Fruit fly (Drosophila melanogaster) whole organism, embryonic: Measurements from ENCODE around the gene Patr-1.

Experiments
- Ada2b ChIP-seq: fragments of 200-800 bp; sonication (Bioruptor generic); IDR thresholded peaks from 2 replicates; pipeline ENCODE4 v1.3.6; 2022; ENCODE audit warnings: missing biosample characterization, missing genetic modification characterization
- Bteb2 ChIP-seq: fragments of 200-800 bp; sonication (Bioruptor generic); optimal IDR thresholded peaks from 2 replicates; lab custom pipeline; 2016; ENCODE audit warnings: missing biosample characterization, missing genetic modification characterization
- CG10462 ChIP-seq: fragments of 200-800 bp; sonication (Bioruptor generic); optimal IDR thresholded peaks from 2 replicates; lab custom pipeline; 2016; ENCODE audit warnings: missing biosample characterization, missing genetic modification characterization
- CG11093 ChIP-seq: fragments of 200-800 bp; sonication (Bioruptor generic); IDR thresholded peaks from 3 replicates; pipeline ENCODE4 v1.3.6; 2022; ENCODE audit warnings: missing biosample characterization, missing genetic modification characterization
- CG12155 ChIP-seq: fragments of 200-800 bp; sonication (Bioruptor generic); optimal IDR thresholded peaks from 3 replicates; lab custom pipeline; 2016; ENCODE audit warnings: missing biosample characterization, missing genetic modification characterization
- CG13624 ChIP-seq: fragments of 200-800 bp; sonication (Bioruptor generic); optimal IDR thresholded peaks from 2 replicates; lab custom pipeline; 2016; ENCODE audit warnings: missing biosample characterization, missing genetic modification characterization
- CG14050 ChIP-seq: fragments of 200-800 bp; sonication (Bioruptor generic); IDR thresholded peaks from 3 replicates; pipeline ENCODE4 v1.3.6; 2022; ENCODE audit warnings: missing biosample characterization, missing genetic modification characterization
- CG17328 ChIP-seq: fragments of 200-800 bp; sonication (Bioruptor generic); IDR thresholded peaks from 2 replicates; pipeline ENCODE4 v1.3.6; 2022; ENCODE audit warnings: missing biosample characterization, missing genetic modification characterization
- CG1832 ChIP-seq: fragments of 200-800 bp; sonication (Bioruptor generic); optimal IDR thresholded peaks from 2 replicates; lab custom pipeline; 2017; ENCODE audit warnings: missing biosample characterization, mild to moderate bottlenecking, missing genetic modification characterization, inconsistent platforms
- CG2202 ChIP-seq: fragments of 200-800 bp; sonication (Bioruptor generic); optimal IDR thresholded peaks from 2 replicates; lab custom pipeline; 2018; ENCODE audit warnings: missing biosample characterization, mild to moderate bottlenecking, missing genetic modification characterization
- CG30020 ChIP-seq: fragments of 200-800 bp; optimal IDR thresholded peaks from 2 replicates; lab custom pipeline; 2019; ENCODE audit warnings: missing biosample characterization, mild to moderate bottlenecking, missing genetic modification characterization, moderate library complexity
- CG3163 ChIP-seq: fragments of 200-800 bp; sonication (Bioruptor generic); optimal IDR thresholded peaks from 3 replicates; lab custom pipeline; 2016; ENCODE audit warnings: missing biosample characterization, missing genetic modification characterization
- CG33213 ChIP-seq: fragments of 200-800 bp; sonication (Bioruptor generic); optimal IDR thresholded peaks from 3 replicates; lab custom pipeline; 2016; ENCODE audit warnings: missing biosample characterization, missing genetic modification characterization
- CG33557 ChIP-seq: fragments of 200-800 bp; sonication (Bioruptor generic); optimal IDR thresholded peaks from 2 replicates; lab custom pipeline; 2019; ENCODE audit warnings: missing biosample characterization, mild to moderate bottlenecking, missing genetic modification characterization, moderate library complexity
- CG4328 ChIP-seq: fragments of 200-800 bp; sonication (Bioruptor generic); optimal IDR thresholded peaks from 3 replicates; lab custom pipeline; 2017; ENCODE audit warnings: missing biosample characterization, missing genetic modification reagents, missing genetic modification characterization
- CG4360 ChIP-seq: fragments of 200-800 bp; sonication (Bioruptor generic); IDR thresholded peaks from 2 replicates; pipeline ENCODE4 v1.3.6; 2022; ENCODE audit warnings: missing biosample characterization, missing genetic modification characterization
- CG6854 ChIP-seq: fragments of 200-800 bp; sonication (Bioruptor generic); optimal IDR thresholded peaks from 3 replicates; lab custom pipeline; 2017; ENCODE audit warnings: missing biosample characterization, mild to moderate bottlenecking, missing genetic modification characterization
- CG7372 ChIP-seq: fragments of 200-800 bp; sonication (Bioruptor generic); IDR thresholded peaks from 2 replicates; pipeline ENCODE4 v1.3.6; 2022; ENCODE audit warnings: missing biosample characterization, missing genetic modification characterization
- CG7963 ChIP-seq: fragments of 200-800 bp; sonication (Bioruptor generic); IDR thresholded peaks from 3 replicates; pipeline ENCODE4 v1.3.6; 2022; ENCODE audit warnings: missing biosample characterization, missing genetic modification characterization; ENCODE audit not compliant: partially characterized antibody
- CG8281 ChIP-seq: fragments of 200-800 bp; sonication (Bioruptor generic); optimal IDR thresholded peaks from 2 replicates; lab custom pipeline; 2018; ENCODE audit warnings: missing biosample characterization, mild to moderate bottlenecking, missing genetic modification characterization, moderate library complexity
- CG8388 ChIP-seq: fragments of 200-800 bp; sonication (Bioruptor generic); optimal IDR thresholded peaks from 2 replicates; lab custom pipeline; 2019; ENCODE audit warnings: missing biosample characterization, mild to moderate bottlenecking, missing genetic modification characterization, moderate library complexity
- Camta ChIP-seq: fragments of 200-800 bp; sonication (Bioruptor generic); optimal IDR thresholded peaks from 2 replicates; lab custom pipeline; 2016; ENCODE audit warnings: missing biosample characterization, missing genetic modification characterization
- Ets97D ChIP-seq: fragments of 200-800 bp; sonication (Bioruptor generic); optimal IDR thresholded peaks from 3 replicates; lab custom pipeline; 2016; ENCODE audit warnings: missing biosample characterization, missing genetic modification characterization
- HHEX ChIP-seq: fragments of 200-800 bp; sonication (Bioruptor generic); optimal IDR thresholded peaks from 3 replicates; lab custom pipeline; 2017; ENCODE audit warnings: missing biosample characterization, mild to moderate bottlenecking, missing genetic modification characterization, missing genetic modification reagents
- HmgZ ChIP-seq: fragments of 200-800 bp; sonication (Bioruptor generic); optimal IDR thresholded peaks from 2 replicates; lab custom pipeline; 2018; ENCODE audit warnings: missing biosample characterization, mild to moderate bottlenecking, missing genetic modification characterization
- MBD-R2 ChIP-seq: fragments of 200-800 bp; sonication (Bioruptor generic); IDR thresholded peaks from 2 replicates; pipeline ENCODE4 v1.3.6; 2022; ENCODE audit warnings: missing biosample characterization, missing genetic modification characterization
- Med ChIP-seq: fragments of 200-800 bp; sonication (Bioruptor generic); peaks from one replicate; lab custom pipeline; 2016; ENCODE audit warnings: missing biosample characterization, missing genetic modification characterization, mild to moderate bottlenecking, inconsistent platforms, moderate library complexity
- Nf-YB ChIP-seq: fragments of 200-800 bp; sonication (Bioruptor generic); optimal IDR thresholded peaks from 3 replicates; lab custom pipeline; 2019; ENCODE audit warnings: missing biosample characterization, mild to moderate bottlenecking, missing genetic modification characterization, moderate library complexity
- Scr ChIP-seq: fragments of 200-800 bp; sonication (Bioruptor generic); IDR thresholded peaks from 2 replicates; pipeline ENCODE4 v1.3.6; 2022; ENCODE audit warnings: missing biosample characterization, missing genetic modification characterization; ENCODE audit not compliant: partially characterized antibody
- Side ChIP-seq: fragments of 200-800 bp; sonication (Bioruptor generic); optimal IDR thresholded peaks from 2 replicates; lab custom pipeline; 2016; ENCODE audit warnings: missing biosample characterization, missing genetic modification characterization
- YL-1 ChIP-seq: fragments of 200-800 bp; sonication (Bioruptor generic); optimal IDR thresholded peaks from 3 replicates; lab custom pipeline; 2017; ENCODE audit warnings: missing biosample characterization, mild to moderate bottlenecking, missing genetic modification characterization
- az2 ChIP-seq: fragments of 200-800 bp; sonication (Bioruptor generic); optimal IDR thresholded peaks from 3 replicates; lab custom pipeline; 2016; ENCODE audit warnings: missing biosample characterization, missing genetic modification characterization
- chif ChIP-seq, 2 experiments: fragments of 200-800 bp; sonication (Bioruptor generic); optimal IDR thresholded peaks; 3 replicates each; lab custom pipeline; 2016; ENCODE audit warnings: missing biosample characterization in 2 of 2, missing genetic modification characterization in 2 of 2
- da ChIP-seq: fragments of 200-800 bp; sonication (Bioruptor generic); optimal IDR thresholded peaks from 2 replicates; lab custom pipeline; 2016; ENCODE audit warnings: missing biosample characterization, missing genetic modification characterization
- dmrt99B ChIP-seq: fragments of 200-800 bp; sonication (Bioruptor generic); optimal IDR thresholded peaks from 2 replicates; lab custom pipeline; 2018; ENCODE audit warnings: missing biosample characterization, mild to moderate bottlenecking, missing genetic modification characterization, moderate library complexity
- fd102C ChIP-seq: fragments of 200-800 bp; sonication (Bioruptor generic); optimal IDR thresholded peaks from 2 replicates; lab custom pipeline; 2018; ENCODE audit warnings: missing biosample characterization, mild to moderate bottlenecking, missing genetic modification characterization, moderate library complexity
- gsb-n ChIP-seq: fragments of 200-800 bp; sonication (Bioruptor generic); optimal IDR thresholded peaks from 3 replicates; lab custom pipeline; 2018; ENCODE audit warnings: missing biosample characterization, mild to moderate bottlenecking, missing genetic modification characterization
- ken ChIP-seq: fragments of 200-800 bp; sonication (Bioruptor generic); IDR thresholded peaks from 3 replicates; pipeline ENCODE4 v1.3.6; 2022; ENCODE audit warnings: missing biosample characterization, missing genetic modification characterization
- mam ChIP-seq: fragments of 200-800 bp; sonication (Bioruptor generic); optimal IDR thresholded peaks from 3 replicates; lab custom pipeline; 2016; ENCODE audit warnings: missing biosample characterization, missing genetic modification characterization
- pan ChIP-seq, 4 experiments: fragments of >200 bp in 3 of 4; fragments of 200-800 bp in 1 of 4; sonication (Bioruptor generic) in 1 of 4; optimal IDR thresholded peaks in 3 of 4; IDR thresholded peaks in 1 of 4; 2 replicates each; pipeline versions ENCODE4 v1.3.6 to Lab custom; 2017 to 2022; ENCODE audit warnings: missing biosample characterization in 2 of 4, missing genetic modification characterization in 2 of 4, mixed read lengths in 1 of 4
- pb ChIP-seq: fragments of 200-800 bp; sonication (Bioruptor generic); optimal IDR thresholded peaks from 3 replicates; lab custom pipeline; 2016; ENCODE audit warnings: missing biosample characterization, missing genetic modification characterization
- pho ChIP-seq: fragments of 200-800 bp; sonication (Bioruptor generic); optimal IDR thresholded peaks from 2 replicates; lab custom pipeline; 2016; ENCODE audit warnings: missing biosample characterization, missing genetic modification characterization
- pzg ChIP-seq: fragments of 200-800 bp; sonication (Bioruptor generic); optimal IDR thresholded peaks from 3 replicates; lab custom pipeline; 2018; ENCODE audit warnings: missing biosample characterization, mild to moderate bottlenecking, missing genetic modification characterization, moderate library complexity
- ranshi ChIP-seq: fragments of 200-800 bp; sonication (Bioruptor generic); IDR thresholded peaks from 2 replicates; pipeline ENCODE4 v1.3.6; 2022; ENCODE audit warnings: missing biosample characterization, missing genetic modification characterization
- row ChIP-seq: fragments of 200-800 bp; sonication (Bioruptor generic); IDR thresholded peaks from 3 replicates; pipeline ENCODE4 v1.3.6; 2022; ENCODE audit warnings: missing biosample characterization, missing genetic modification characterization
- sc ChIP-seq, 3 experiments: fragments of >200 bp in 2 of 3; fragments of 200-800 bp in 1 of 3; sonication (Bioruptor generic) in 1 of 3; optimal IDR thresholded peaks; 2 replicates in 2 of 3; 3 replicates in 1 of 3; lab custom pipeline; 2017; ENCODE audit warnings: mild to moderate bottlenecking in 1 of 3, missing biosample characterization in 1 of 3, missing genetic modification characterization in 1 of 3, missing genetic modification reagents in 1 of 3
- slbo ChIP-seq: fragments of 200-800 bp; sonication (Bioruptor generic); IDR thresholded peaks from 2 replicates; pipeline ENCODE4 v1.3.6; 2022; ENCODE audit warnings: missing biosample characterization, missing genetic modification characterization
- slp2 ChIP-seq: fragments of 200-800 bp; sonication (Bioruptor generic); optimal IDR thresholded peaks from 2 replicates; lab custom pipeline; 2016; ENCODE audit warnings: missing biosample characterization, missing genetic modification characterization
- tgo ChIP-seq: fragments of 200-800 bp; sonication (Bioruptor generic); IDR thresholded peaks from 3 replicates; pipeline ENCODE4 v1.3.6; 2022; ENCODE audit warnings: missing biosample characterization, missing genetic modification characterization
- vfl ChIP-seq: fragments of 200-800 bp; sonication (Bioruptor generic); optimal IDR thresholded peaks from 2 replicates; lab custom pipeline; 2016; ENCODE audit warnings: missing biosample characterization, missing genetic modification characterization

Gene Patr-1

DNA sequence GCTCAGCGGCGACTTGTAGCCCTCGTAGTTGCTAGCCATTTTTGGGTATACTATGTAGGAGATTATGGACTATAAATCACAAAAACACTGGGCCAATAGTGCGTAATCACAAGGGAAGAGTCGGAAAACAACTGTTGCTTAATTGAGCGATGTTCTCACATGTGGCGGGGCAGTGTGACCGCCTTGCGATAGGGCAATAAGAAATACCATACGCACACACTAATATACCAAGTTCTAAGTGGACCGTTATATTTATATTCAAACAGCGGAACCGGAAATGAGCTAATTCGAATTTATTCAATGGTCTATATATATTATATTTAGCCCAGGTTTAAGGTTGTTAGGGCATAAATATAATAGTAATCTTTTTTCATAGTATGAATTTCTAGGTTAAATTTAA is 22.4 kb upstream of the Patr-1 start, which contains the start of gene Adsl (continued):
- TF ChIP-seq ranshi: no peak; the same call in 1 of the 2 replicates
- TF ChIP-seq Camta (GFP tag; lab: Kevin White, UChicago): peak; percentile 41
- peak; percentile 32 for TF ChIP-seq az2 (GFP tag; lab: Kevin White, UChicago)
- TF ChIP-seq row (GFP tag; lab: Robert Waterston, UW): no peak
- TF ChIP-seq CG8281 (tag; lab: Kevin White, UChicago): peak; percentile 30
- TF ChIP-seq Bteb2 (GFP tag; lab: Kevin White, UChicago): no peak
- peak; percentile 27; the same call in 1 of the 3 replicates for TF ChIP-seq CG14050 (GFP tag; lab: Robert Waterston, UW)
- peak; percentile 19; the same call in 1 of the 3 replicates for TF ChIP-seq tgo (GFP tag; lab: Robert Waterston, UW)
- peak; percentile 74 for TF ChIP-seq YL-1 (GFP tag; lab: Kevin White, UChicago)
- no peak for TF ChIP-seq ken (GFP tag; lab: Robert Waterston, UW)
- TF ChIP-seq CG12155 (GFP tag; lab: Kevin White, UChicago): no peak
- TF ChIP-seq pzg (GFP tag; lab: Kevin White, UChicago): peak; percentile 66
- peak; percentile 79 for TF ChIP-seq HHEX (GFP tag; lab: Kevin White, UChicago)
- peak; percentile 33; the same call in 1 of the 2 replicates for TF ChIP-seq Scr (GFP tag; lab: Robert Waterston, UW)
- TF ChIP-seq Nf-YB (GFP tag; lab: Kevin White, UChicago): peak; percentile 53
- TF ChIP-seq slbo (GFP tag; lab: Robert Waterston, UW): 0 out of 2 replicates have a peak, but pooled peaks have one; percentile 11
- TF ChIP-seq vfl (GFP tag; lab: Kevin White, UChicago): no peak
- TF ChIP-seq Ada2b (GFP tag; lab: Robert Waterston, UW): peak; percentile 19; the same call in 1 of the 2 replicates
- TF ChIP-seq CG4328 (GFP tag; lab: Kevin White, UChicago): peak; percentile 50
- peak; percentile 73 for TF ChIP-seq CG17328 (GFP tag; lab: Robert Waterston, UW)
- peak; percentile 83 for TF ChIP-seq gsb-n
- TF ChIP-seq chif (GFP tag; optimal IDR thresholded peaks at IDR 0.05; lab: Kevin White, UChicago): peak in 1 of 2 experiments; percentile 26
- no peak for TF ChIP-seq CG11093 (GFP tag; lab: Robert Waterston, UW)
- no peak for TF ChIP-seq CG30020
- TF ChIP-seq pho (GFP tag; lab: Kevin White, UChicago): no peak
- peak; percentile 20 for TF ChIP-seq Side (GFP tag; lab: Kevin White, UChicago)
- peak; percentile 12 for TF ChIP-seq da (GFP tag; lab: Kevin White, UChicago)
- peak; percentile 19 for TF ChIP-seq CG13624 (GFP tag; lab: Kevin White, UChicago)
- peak; percentile 99 for TF ChIP-seq Ets97D
- no peak for TF ChIP-seq sc (optimal IDR thresholded peaks at IDR 0.05; lab: Kevin White, UChicago)
- TF ChIP-seq sc (GFP tag; optimal IDR thresholded peaks at IDR 0.05; lab: Kevin White, UChicago): peak; percentile 67
- TF ChIP-seq CG2202 (tag; lab: Kevin White, UChicago): peak; percentile 74
- TF ChIP-seq slp2 (GFP tag; lab: Kevin White, UChicago): peak; percentile 46
- no peak for TF ChIP-seq mam (GFP tag; lab: Kevin White, UChicago)
- TF ChIP-seq CG7372 (GFP tag; lab: Robert Waterston, UW): no peak
- TF ChIP-seq CG8388 (GFP tag; lab: Kevin White, UChicago): no peak
- TF ChIP-seq pan (optimal IDR thresholded peaks at IDR 0.05; lab: Kevin White, UChicago): no peak
- TF ChIP-seq pan (GFP tag; optimal IDR thresholded peaks at IDR 0.05 in 1 of 2, IDR thresholded peaks at IDR 0.05 in 1 of 2): peak in 1 of 2 experiments; percentile 65
- TF ChIP-seq CG7963 (GFP tag; lab: Robert Waterston, UW): no peak
- peak; percentile 37 for TF ChIP-seq HmgZ
- peak; percentile 70 for TF ChIP-seq CG33213 (GFP tag; lab: Kevin White, UChicago)
- TF ChIP-seq CG33557: peak; percentile 75
- peak; percentile 61 for TF ChIP-seq CG6854 (GFP tag; lab: Kevin White, UChicago)
- peak; percentile 11 for TF ChIP-seq pb (GFP tag; lab: Kevin White, UChicago)
- TF ChIP-seq MBD-R2 (GFP tag; lab: Robert Waterston, UW): peak; percentile 71
- no peak for TF ChIP-seq CG1832 (GFP tag; lab: Kevin White, UChicago)
- TF ChIP-seq fd102C (GFP tag; lab: Kevin White, UChicago): peak; percentile 60
- TF ChIP-seq dmrt99B (tag; lab: Kevin White, UChicago): no peak
- TF ChIP-seq Med: peak; percentile 95
- no peak for TF ChIP-seq CG3163
- peak; percentile 73 for TF ChIP-seq CG10462 (GFP tag; lab: Kevin White, UChicago)
- no peak for TF ChIP-seq CG4360 (GFP tag; lab: Robert Waterston, UW)
